Fruit fly (Drosophila melanogaster) whole organism, prepupa: ENCODE data around the gene RpS27A.
A peak's percentile ranks its signal among the peaks of the same experiment; 100 is the strongest.

Experiments used
- CG10669 ChIP-seq: fragments of 200-800 bp; sonication (Bioruptor generic); optimal IDR thresholded peaks from 3 replicates; lab custom pipeline; 2018; ENCODE audit warnings: missing biosample characterization, mild to moderate bottlenecking, missing genetic modification characterization, moderate library complexity
- CG3919 ChIP-seq: fragments of 200-800 bp; sonication (Bioruptor generic); optimal IDR thresholded peaks from 3 replicates; lab custom pipeline; 2016; ENCODE audit warnings: missing biosample characterization, missing genetic modification characterization
- CG6276 ChIP-seq: fragments of 200-800 bp; sonication (Bioruptor generic); optimal IDR thresholded peaks from 2 replicates; lab custom pipeline; 2017; ENCODE audit warnings: missing biosample characterization, mild to moderate bottlenecking, missing genetic modification characterization
- CG8632 ChIP-seq: fragments of 200-800 bp; sonication (Bioruptor generic); optimal IDR thresholded peaks from 3 replicates; lab custom pipeline; 2016; ENCODE audit warnings: missing biosample characterization, missing genetic modification characterization
- Lpt ChIP-seq: fragments of 200-800 bp; sonication (Bioruptor generic); optimal IDR thresholded peaks from 3 replicates; lab custom pipeline; 2016; ENCODE audit warnings: missing biosample characterization, missing genetic modification characterization

dm6 chr2L:10428528-10428927 lies 20.4 kb downstream of the RpS27A start, which contains the start of gene CG5188:
- TF ChIP-seq CG8632 (GFP tag; lab: Kevin White, UChicago) (no peak), CG6276 (no peak), Lpt (GFP tag; lab: Kevin White, UChicago) (peak; percentile 4), CG3919 (GFP tag; lab: Kevin White, UChicago) (no peak), CG10669 (GFP tag; lab: Kevin White, UChicago) (no peak)
